Worm (Caenorhabditis elegans) whole organism, midembryonic: ENCODE measurements around the gene K11D12.6.

ENCODE experiments used
- T22C8.4 ChIP-seq: fragments of 200-800 bp; sonication (Bioruptor generic); IDR thresholded peaks from 2 replicates; pipeline ENCODE4 v1.3.6; 2022; ENCODE audit warnings: missing genetic modification characterization, missing compliant biosample characterization
- cog-1 ChIP-seq: sonication (generic microtip); optimal IDR thresholded peaks from 2 replicates; lab custom pipeline; 2016; ENCODE audit warnings: missing genetic modification characterization, missing compliant biosample characterization
- flt-1 ChIP-seq: fragments of 200-800 bp; sonication (Bioruptor generic); IDR thresholded peaks from 2 replicates; pipeline ENCODE4 v1.3.6; 2022; ENCODE audit warnings: missing genetic modification characterization, missing compliant biosample characterization
- klf-2 ChIP-seq: fragments of 200-800 bp; sonication (Bioruptor generic); conservative IDR thresholded peaks from 2 replicates; pipeline ENCODE4 v1.3.6; 2022; ENCODE audit warnings: missing genetic modification reagents, missing genetic modification characterization, missing compliant biosample characterization
- med-1 ChIP-seq: sonication (generic microtip); optimal IDR thresholded peaks from 2 replicates; lab custom pipeline; 2017; ENCODE audit warnings: missing genetic modification characterization, mild to moderate bottlenecking, missing compliant biosample characterization, antibody characterized with exemption, missing genetic modification reagents; ENCODE audit not compliant: insufficient read depth
- ref-1 ChIP-seq: fragments of 200-800 bp; sonication (Bioruptor generic); conservative IDR thresholded peaks from 2 replicates; pipeline ENCODE4 v1.3.6; 2022; ENCODE audit warnings: missing genetic modification reagents, missing genetic modification characterization, missing compliant biosample characterization
- tab-1 ChIP-seq: fragments of 200-800 bp; sonication (Bioruptor generic); IDR thresholded peaks from 2 replicates; pipeline ENCODE4 v1.3.6; 2022; ENCODE audit warnings: missing genetic modification characterization, missing compliant biosample characterization
- ztf-29 ChIP-seq: fragments of 200-800 bp; sonication (Bioruptor generic); IDR thresholded peaks from 2 replicates; pipeline ENCODE4 v1.3.6; 2022; ENCODE audit warnings: missing genetic modification reagents, missing genetic modification characterization, missing compliant biosample characterization

DNA sequence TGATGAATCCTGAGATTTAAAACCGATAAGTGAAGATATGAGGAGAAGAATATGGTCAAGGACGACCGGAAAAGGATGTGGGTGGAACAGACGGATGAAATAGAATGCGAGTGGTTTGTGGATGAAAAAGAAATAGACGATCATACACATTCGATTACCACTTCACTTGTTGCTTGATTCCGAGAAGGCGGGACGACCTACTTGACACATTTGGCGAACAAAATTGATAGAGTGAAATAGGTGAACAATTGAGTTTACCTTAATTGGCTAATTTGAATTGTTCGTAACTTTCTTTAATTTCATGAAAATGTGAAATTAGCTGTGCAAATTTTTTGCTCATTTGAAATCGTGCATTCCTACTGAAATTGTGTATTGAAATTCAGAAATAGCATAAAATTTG is 37.1 kb upstream of the K11D12.6 start, which contains the start of gene Y58A7A.2:
- no peak for TF ChIP-seq cog-1 (tag; lab: Kevin White, UChicago)
- no peak for TF ChIP-seq tab-1
- TF ChIP-seq T22C8.4 (GFP tag; lab: Robert Waterston, UW), result no peak
- TF ChIP-seq med-1 (GFP tag; lab: Kevin White, UChicago), result no peak
- TF ChIP-seq klf-2 (GFP tag; lab: Robert Waterston, UW), result no peak
- no peak for TF ChIP-seq ztf-29 (GFP tag; lab: Robert Waterston, UW)
- no peak for TF ChIP-seq flt-1
- TF ChIP-seq ref-1 (GFP tag; lab: Robert Waterston, UW), result no peak
